Fruit fly (Drosophila melanogaster) whole organism, larva: ENCODE data around the gene CG13318.

Experiments
- noc ChIP-seq: fragments of 200-800 bp; sonication (Bioruptor generic); optimal IDR thresholded peaks from 3 replicates; lab custom pipeline; 2019; ENCODE audit warnings: missing biosample characterization, mild to moderate bottlenecking, missing genetic modification characterization, moderate library complexity

Gene CG13318

dm6 chr3R:8806638-8807037 lies 34.1 kb upstream of the CG13318 start:
- no peak for TF ChIP-seq noc (tag; lab: Kevin White, UChicago)

DNA sequence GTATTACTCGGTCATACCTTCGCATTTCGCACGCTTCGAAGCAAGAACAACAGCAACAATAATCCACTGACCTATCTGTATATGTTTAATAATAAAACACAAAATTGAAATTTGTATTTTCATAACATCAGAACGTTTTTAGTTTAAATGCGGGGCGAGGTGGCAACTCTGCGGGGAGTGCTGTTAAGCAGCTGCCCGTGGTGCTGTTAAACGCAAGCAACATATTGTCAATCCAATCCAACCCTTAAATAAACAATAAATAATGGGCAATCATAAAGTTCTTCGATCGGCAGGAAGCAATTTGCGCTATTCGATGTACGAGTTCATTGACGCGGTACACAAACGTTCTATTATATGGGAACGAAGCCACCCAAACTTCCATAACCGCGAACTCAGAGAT lies 33.6 kb upstream of the CG13318 start, which contains the start of gene hng2:
Gene hng2, plus strand, starts transcription at position 219 of the 400 bp plus-strand sequence.
- TF ChIP-seq noc (tag; lab: Kevin White, UChicago) = no peak

DNA sequence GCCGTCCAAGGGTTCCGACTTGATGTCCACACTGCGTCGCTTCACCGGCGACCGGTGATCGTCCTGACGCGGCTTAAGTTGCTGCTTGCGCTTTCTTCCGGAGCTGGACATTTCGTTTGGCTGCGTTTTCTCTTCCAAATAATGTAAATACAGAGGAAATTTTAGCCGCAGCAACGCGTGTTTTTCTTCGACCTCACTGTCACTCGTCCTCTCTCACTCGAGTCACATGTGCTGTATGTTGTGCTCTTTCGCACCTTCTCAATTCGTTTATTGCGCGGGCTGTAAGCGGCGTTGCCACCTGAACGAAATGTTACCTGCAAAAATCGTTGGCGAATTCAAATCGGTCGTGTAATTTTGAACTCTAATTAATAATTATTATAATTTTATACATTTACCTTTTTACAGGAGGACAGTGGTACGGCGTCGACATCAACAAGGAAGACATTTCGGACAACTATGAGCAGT lies 32.9 kb upstream of the CG13318 start, which contains the start of gene CG9839:
Gene CG9839, minus strand, starts transcription at position 415 of the 465 bp plus-strand sequence.
- TF ChIP-seq noc (tag; lab: Kevin White, UChicago) = no peak

DNA sequence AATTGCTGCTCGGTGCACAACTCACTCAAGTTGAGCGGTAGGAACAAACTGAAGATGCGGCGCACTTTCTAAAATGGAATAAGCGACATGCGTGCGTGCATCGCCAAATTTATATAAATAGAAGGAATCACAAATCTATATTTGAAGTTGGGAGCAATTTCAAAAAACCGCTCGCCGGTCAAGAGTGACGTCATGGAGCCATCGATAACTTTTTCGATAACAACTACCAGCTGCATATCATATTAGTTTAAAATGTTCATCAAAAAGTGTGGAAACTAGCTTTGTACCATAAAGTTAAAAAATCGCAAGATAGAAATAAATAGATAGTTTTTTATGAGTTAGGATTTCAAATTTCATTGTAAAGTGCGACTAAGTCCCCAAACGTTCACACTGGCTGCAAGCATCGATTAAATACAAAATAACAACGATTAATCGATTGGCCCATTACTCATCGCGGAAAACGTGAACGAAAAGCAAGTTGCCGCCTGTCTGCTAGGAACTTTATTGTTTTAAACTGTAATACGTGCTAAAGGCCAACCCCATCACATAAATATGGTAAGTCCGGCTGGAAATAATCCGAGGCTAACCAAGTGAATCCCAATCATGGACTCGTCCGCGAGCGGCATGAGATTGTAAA lies 28.8 kb upstream of the CG13318 start, which contains the start of the genes Pif1A, Pif1B and CCT7:
Gene Pif1A, minus strand, starts transcription at position 51 of the 637 bp plus-strand sequence.
Gene Pif1B, minus strand, starts transcription at position 51 of the 637 bp plus-strand sequence.
Gene CCT7, plus strand, starts transcription at position 439 of the 637 bp plus-strand sequence.
- peak; percentile 9 for TF ChIP-seq noc (tag; lab: Kevin White, UChicago)

DNA sequence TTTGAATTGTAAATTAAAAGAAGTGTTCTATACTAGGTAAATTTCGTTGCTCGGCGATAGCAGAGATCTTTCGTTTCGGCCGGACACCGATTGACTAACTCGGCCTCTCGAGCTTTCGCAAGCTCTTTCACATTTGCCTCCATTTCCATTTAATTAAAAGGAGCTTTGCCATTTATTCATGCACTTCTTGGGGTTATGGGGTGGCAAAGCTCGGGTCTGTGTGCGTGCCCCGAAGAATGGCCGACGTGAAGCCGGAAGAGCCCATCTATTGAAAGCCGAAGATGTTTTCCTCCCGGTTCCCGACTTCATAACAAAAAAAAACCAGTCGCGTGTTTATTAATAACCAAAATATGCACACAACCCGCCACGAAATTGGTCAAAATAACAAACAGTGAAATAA lies 27.4 kb upstream of the CG13318 start:
- no peak for TF ChIP-seq noc (tag; lab: Kevin White, UChicago)

dm6 chr3R:8798332-8798731 lies 25.8 kb upstream of the CG13318 start:
- TF ChIP-seq noc (tag; lab: Kevin White, UChicago) = no peak

- TF ChIP-seq noc (tag; lab: Kevin White, UChicago) = no peak
Observed at dm6 chr3R:8794384-8794783, 21.9 kb upstream of the CG13318 start, which contains the start of gene Ir85a. TSS of gene Ir85a (plus strand) at chr3R:8794684.

DNA sequence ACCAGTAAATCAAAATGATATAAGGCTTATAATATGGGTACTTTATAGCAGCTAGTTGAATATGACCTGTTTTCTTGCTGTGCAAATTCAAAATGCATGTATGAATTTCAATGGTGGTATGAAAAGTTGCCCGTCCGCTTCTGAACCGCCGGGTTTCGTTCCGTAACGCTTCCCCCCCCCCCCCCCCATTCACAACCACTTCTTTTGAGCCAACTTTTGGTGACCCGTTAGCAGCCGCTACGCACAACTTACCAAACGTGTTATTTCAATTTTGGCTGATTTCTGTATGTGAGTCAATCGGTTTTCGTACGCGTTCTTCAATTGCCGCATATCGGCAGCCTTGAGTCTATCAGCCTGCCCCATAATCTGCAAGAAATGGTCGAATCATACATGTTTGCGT lies 21.2 kb upstream of the CG13318 start:
- no peak for TF ChIP-seq noc (tag; lab: Kevin White, UChicago)

dm6 chr3R:8792463-8793175 lies 20.1 kb upstream of the CG13318 start:
- TF ChIP-seq noc (tag; lab: Kevin White, UChicago) = no peak

- TF ChIP-seq noc (tag; lab: Kevin White, UChicago) = no peak
Observed at dm6 chr3R:8788722-8789400, 16.4 kb upstream of the CG13318 start.

DNA sequence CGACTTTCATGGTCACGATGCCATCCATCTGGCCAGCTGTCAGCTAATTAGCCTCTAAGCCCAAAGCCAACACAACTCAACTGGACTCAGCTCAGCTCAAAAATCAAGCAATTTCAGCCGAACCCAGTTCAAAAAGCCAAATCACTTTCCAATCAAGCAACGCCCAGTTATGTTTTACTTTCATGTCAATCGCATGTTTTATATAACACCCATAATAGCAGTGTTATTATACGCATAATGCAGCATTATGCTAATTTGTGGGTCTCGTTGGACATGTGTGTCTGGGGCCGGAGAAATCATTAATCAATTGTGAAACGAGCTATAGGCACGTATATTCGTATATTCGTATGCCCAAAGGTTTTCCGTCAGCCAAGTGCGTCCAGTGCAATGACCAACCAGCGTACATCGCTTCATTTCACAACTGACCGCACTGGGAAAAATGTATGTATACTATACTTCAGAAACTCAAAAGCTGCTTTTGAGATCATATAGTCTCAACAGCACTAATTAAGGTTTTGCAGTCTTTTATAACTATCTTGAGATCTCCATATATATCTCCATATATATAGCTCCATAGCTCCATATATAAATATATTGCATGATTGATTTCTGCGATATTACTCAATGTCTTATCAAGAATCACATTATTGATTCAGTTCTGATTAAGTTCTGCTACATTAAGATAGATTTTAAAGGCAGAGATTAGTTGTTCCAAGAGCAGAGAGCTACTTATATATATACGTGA lies 15.2 kb upstream of the CG13318 start:
- no peak for TF ChIP-seq noc (tag; lab: Kevin White, UChicago)

dm6 chr3R:8785451-8785850 lies 13.0 kb upstream of the CG13318 start:
- no peak for TF ChIP-seq noc (tag; lab: Kevin White, UChicago)

- TF ChIP-seq noc (tag; lab: Kevin White, UChicago) = no peak
Observed at dm6 chr3R:8784788-8785187, 12.3 kb upstream of the CG13318 start.

- TF ChIP-seq noc (tag; lab: Kevin White, UChicago) = no peak
Observed at dm6 chr3R:8780689-8781088, 8.2 kb upstream of the CG13318 start, which contains the start of gene CG33189. TSS of gene CG33189 (minus strand) at chr3R:8780789.

- no peak for TF ChIP-seq noc (tag; lab: Kevin White, UChicago)
Observed at dm6 chr3R:8779823-8780222, 7.3 kb upstream of the CG13318 start, which contains the start of gene CG33191. TSS of gene CG33191 (minus strand) at chr3R:8779923.
